Worm (Caenorhabditis elegans): ENCODE data around the gene col-161.

ce11 chrV:13288881-13289280 is 28.9 kb downstream of the col-161 start:
- no peak for TF ChIP-seq ZK185.1 (tag; optimal IDR thresholded peaks at IDR 0.05; ENCODE audit: poor library complexity, severe bottlenecking)
- TF ChIP-seq ets-4 (GFP tag; optimal IDR thresholded peaks at IDR 0.05): no peak
- TF ChIP-seq ama-1 (optimal IDR thresholded peaks at IDR 0.05): no peak
- no peak for TF ChIP-seq ama-1 (GFP tag; optimal IDR thresholded peaks at IDR 0.05)
- no peak for TF ChIP-seq dpff-1 (tag; optimal IDR thresholded peaks at IDR 0.05)
- TF ChIP-seq sptf-2 (GFP tag; optimal IDR thresholded peaks at IDR 0.05): no peak
- no peak for TF ChIP-seq sdz-38 (tag; optimal IDR thresholded peaks at IDR 0.05)
- TF ChIP-seq cebp-2 (GFP tag; IDR thresholded peaks at IDR 0.05): no peak
- no peak for TF ChIP-seq lir-1 (GFP tag; conservative IDR thresholded peaks at IDR 0.05)
